Fruit fly (Drosophila melanogaster): ENCODE results near the gene rod.

Gene rod

dm6 chr3R:31616001-31616400, 35.2 kb downstream of the rod start, which contains the start of the genes Mnat9 and CG1792 (continued):
- peak; percentile 98 for TF ChIP-seq CG15336 (GFP tag; IDR thresholded peaks at IDR 0.05)
- TF ChIP-seq CG8632 (GFP tag; optimal IDR thresholded peaks at IDR 0.05), result peak; percentile 98
- peak; percentile 99 for TF ChIP-seq Ets21C (GFP tag; optimal IDR thresholded peaks at IDR 0.05)
- TF ChIP-seq CG4318 (GFP tag; optimal IDR thresholded peaks at IDR 0.05), result peak; percentile 99
- peak; percentile 99 for TF ChIP-seq CG3919 (GFP tag; optimal IDR thresholded peaks at IDR 0.05)
- TF ChIP-seq CG6163 (GFP tag; IDR thresholded peaks at IDR 0.05), result peak; percentile 100
- peak; percentile 98 for TF ChIP-seq CG6792 (GFP tag; optimal IDR thresholded peaks at IDR 0.05)
- peak; percentile 99 for TF ChIP-seq Ets96B (tag; optimal IDR thresholded peaks at IDR 0.05)
- peak; percentile 97 for TF ChIP-seq Sox102F (GFP tag; optimal IDR thresholded peaks at IDR 0.05)
- TF ChIP-seq Eip78C (GFP tag), result peak; percentile 100
- peak; percentile 99 for TF ChIP-seq Smox (GFP tag; optimal IDR thresholded peaks at IDR 0.05)
- peak; percentile 95 for TF ChIP-seq spab (GFP tag; optimal IDR thresholded peaks at IDR 0.05)
- peak; percentile 99 for TF ChIP-seq CG11902 (GFP tag; optimal IDR thresholded peaks at IDR 0.05)
- peak; percentile 99 for TF ChIP-seq CG31627 (GFP tag; optimal IDR thresholded peaks at IDR 0.05)
- peak; percentile 99 for TF ChIP-seq CG3032 (tag; optimal IDR thresholded peaks at IDR 0.05)
- TF ChIP-seq Hr38 (GFP tag; optimal IDR thresholded peaks at IDR 0.05), result peak; percentile 96
- TF ChIP-seq achi (GFP tag; optimal IDR thresholded peaks at IDR 0.05), result peak; percentile 98
- TF ChIP-seq CG16779 (tag; optimal IDR thresholded peaks at IDR 0.05), result peak; percentile 92
- TF ChIP-seq CG6854 (GFP tag; optimal IDR thresholded peaks at IDR 0.05), result peak; percentile 94
- TF ChIP-seq CG6808 (GFP tag; optimal IDR thresholded peaks at IDR 0.05), result peak; percentile 92
- peak; percentile 99 for TF ChIP-seq CG10631 (GFP tag; optimal IDR thresholded peaks at IDR 0.05)
- peak; percentile 99 for TF ChIP-seq Gug (GFP tag; IDR thresholded peaks at IDR 0.05)
- peak; percentile 99 for TF ChIP-seq CG10669 (GFP tag; optimal IDR thresholded peaks at IDR 0.05)
- TF ChIP-seq OdsH (GFP tag; optimal IDR thresholded peaks at IDR 0.05), result peak; percentile 100
- peak; percentile 98 to 99 for TF ChIP-seq salr (GFP tag; optimal IDR thresholded peaks at IDR 0.05)
- peak; percentile 99 for TF ChIP-seq Hr4 (GFP tag; optimal IDR thresholded peaks at IDR 0.05)
- TF ChIP-seq CG11294 (GFP tag; IDR thresholded peaks at IDR 0.05), result peak; percentile 99

- TF ChIP-seq CG9139 (GFP tag; optimal IDR thresholded peaks at IDR 0.05) (no peak), dsx (GFP tag; optimal IDR thresholded peaks at IDR 0.05; ENCODE audit: poor library complexity, severe bottlenecking) (peak; percentile 13), fkh (GFP tag; optimal IDR thresholded peaks at IDR 0.05) (peak; percentile 44)
Measured at dm6 chr3R:31617801-31618200, 37.0 kb downstream of the rod start, which contains the start of gene pasha. TSS of gene pasha (plus strand) at chr3R:31617977.

- TF ChIP-seq CG15336 (GFP tag; IDR thresholded peaks at IDR 0.05) (no peak), CG7368 (GFP tag; optimal IDR thresholded peaks at IDR 0.05) (no peak), CG34406 (GFP tag; optimal IDR thresholded peaks at IDR 0.05) (no peak), net (GFP tag; optimal IDR thresholded peaks at IDR 0.05) (no peak), OdsH (GFP tag; optimal IDR thresholded peaks at IDR 0.05) (no peak), Hr38 (GFP tag; optimal IDR thresholded peaks at IDR 0.05) (no peak), CG8319 (GFP tag; optimal IDR thresholded peaks at IDR 0.05) (no peak), CG6854 (GFP tag; optimal IDR thresholded peaks at IDR 0.05) (no peak), svp (GFP tag) (no peak), salr (GFP tag; optimal IDR thresholded peaks at IDR 0.05) (no peak), Smox (GFP tag; optimal IDR thresholded peaks at IDR 0.05) (no peak), CG6808 (GFP tag; optimal IDR thresholded peaks at IDR 0.05) (no peak), CG16779 (tag; optimal IDR thresholded peaks at IDR 0.05) (no peak), CG1621 (tag; optimal IDR thresholded peaks at IDR 0.05) (no peak), fd85E (GFP tag; optimal IDR thresholded peaks at IDR 0.05) (no peak), CG11762 (GFP tag; optimal IDR thresholded peaks at IDR 0.05; ENCODE audit: insufficient read depth) (no peak), Sox15 (GFP tag; optimal IDR thresholded peaks at IDR 0.05) (no peak), lz (GFP tag; optimal IDR thresholded peaks at IDR 0.05) (no peak), Eip93F (GFP tag; optimal IDR thresholded peaks at IDR 0.05) (no peak)
Measured at dm6 chr3R:31621814-31622213, 41.1 kb downstream of the rod start, which contains the start of gene kek6. TSS of gene kek6 (plus strand) at chr3R:31622136.
